Fruit fly (Drosophila melanogaster): ENCODE results near the gene RpL27.

RpL27 gene

DNA sequence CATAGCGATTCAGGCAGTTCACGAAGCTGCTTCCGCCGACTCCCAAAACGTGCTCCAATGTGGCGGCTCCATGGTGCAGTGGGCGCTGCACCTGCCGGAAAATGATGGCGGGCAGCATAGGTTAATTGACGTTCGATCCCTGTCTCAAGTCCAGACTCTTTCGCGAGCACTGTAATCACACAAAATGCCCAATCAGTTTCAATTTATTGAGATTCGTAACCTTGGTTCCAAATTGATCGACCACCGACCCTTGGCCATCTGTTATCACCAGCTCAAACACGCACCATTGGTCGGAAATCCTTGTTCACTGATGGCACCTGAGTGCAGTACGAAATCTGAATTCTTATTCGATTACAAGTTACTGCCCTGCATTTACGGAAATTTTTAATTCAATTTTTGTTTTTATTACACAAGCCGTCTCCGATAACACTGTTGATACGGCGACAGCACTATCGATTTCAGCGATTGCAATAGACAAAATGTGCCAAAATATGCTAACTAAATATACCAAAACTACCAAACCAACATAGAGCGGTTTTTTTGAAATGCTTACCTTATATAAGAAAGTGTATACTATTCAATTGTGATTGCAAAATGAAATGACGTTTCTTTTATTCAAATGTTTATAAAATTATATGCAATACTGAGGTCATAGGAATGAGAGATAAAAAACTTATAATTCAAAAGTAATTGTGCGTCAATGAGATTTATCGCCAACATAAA lies 2.0 kb upstream of the RpL27 start, which contains the start of gene CLS (continued):
- TF ChIP-seq CG3838 (GFP tag; optimal IDR thresholded peaks at IDR 0.05) (no peak), hbn (GFP tag; IDR thresholded peaks at IDR 0.05; ENCODE audit: partially characterized antibody) (peak; percentile 47), h (optimal IDR thresholded peaks at IDR 0.05) (no peak), CG17328 (GFP tag; IDR thresholded peaks at IDR 0.05) (no peak), CG15073 (GFP tag; optimal IDR thresholded peaks at IDR 0.05) (no peak), H15 (GFP tag; IDR thresholded peaks at IDR 0.05) (no peak), CG11560 (tag; IDR thresholded peaks at IDR 0.05) (no peak), chinmo (GFP tag; IDR thresholded peaks at IDR 0.05; ENCODE audit: partially characterized antibody) (no peak), al (GFP tag; IDR thresholded peaks at IDR 0.05) (no peak), ash1 (GFP tag; optimal IDR thresholded peaks at IDR 0.05) (no peak), CG4617 (GFP tag; optimal IDR thresholded peaks at IDR 0.05; ENCODE audit: borderline replicate concordance) (peak; percentile 34), Ets97D (GFP tag; optimal IDR thresholded peaks at IDR 0.05) (peak; percentile 64), btn (GFP tag; optimal IDR thresholded peaks at IDR 0.05) (no peak), CG17912 (GFP tag; optimal IDR thresholded peaks at IDR 0.05) (no peak), CG18476 (GFP tag; optimal IDR thresholded peaks at IDR 0.05) (no peak), CG4730 (GFP tag; IDR thresholded peaks at IDR 0.05) (no peak), nerfin-2 (GFP tag; IDR thresholded peaks at IDR 0.05; ENCODE audit: partially characterized antibody) (peak; percentile 29; the same call in 1 of the 2 replicates), jigr1 (GFP tag; IDR thresholded peaks at IDR 0.05) (no peak), CG2712 (tag; optimal IDR thresholded peaks at IDR 0.05) (peak; percentile 14), CG13775 (GFP tag; optimal IDR thresholded peaks at IDR 0.05) (no peak), crc (GFP tag; optimal IDR thresholded peaks at IDR 0.05) (no peak), MBD-R2 (GFP tag; IDR thresholded peaks at IDR 0.05) (peak; percentile 66; the same call in 1 of the 2 replicates), Dref (GFP tag; IDR thresholded peaks at IDR 0.05) (peak; percentile 84), HmgZ (tag; optimal IDR thresholded peaks at IDR 0.05) (peak; percentile 31), Sry-δ (GFP tag; optimal IDR thresholded peaks at IDR 0.05) (peak; percentile 67), CG2116 (GFP tag; optimal IDR thresholded peaks at IDR 0.05) (peak; percentile 59), lilli (GFP tag; optimal IDR thresholded peaks at IDR 0.05) (no peak), her (GFP tag; optimal IDR thresholded peaks at IDR 0.05) (no peak), CG6791 (GFP tag; IDR thresholded peaks at IDR 0.05; ENCODE audit: partially characterized antibody) (0 out of 3 replicates have a peak, but pooled peaks have one; percentile 32), CG9876 (GFP tag; optimal IDR thresholded peaks at IDR 0.05) (no peak), BEAF-32 (GFP tag; optimal IDR thresholded peaks at IDR 0.05) (peak; percentile 62), crp (GFP tag; optimal IDR thresholded peaks at IDR 0.05) (no peak), CG12659 (GFP tag; optimal IDR thresholded peaks at IDR 0.05) (peak; percentile 30), Med (GFP tag) (peak; percentile 48), CG34224 (GFP tag; IDR thresholded peaks at IDR 0.05; ENCODE audit: partially characterized antibody) (peak; percentile 60; the same call in 2 of the 3 replicates), phol (tag; optimal IDR thresholded peaks at IDR 0.05) (peak; percentile 18), CG5953 (GFP tag; IDR thresholded peaks at IDR 0.05) (no peak), CG30403 (GFP tag; optimal IDR thresholded peaks at IDR 0.05) (no peak), hb (GFP tag; IDR thresholded peaks at IDR 0.05; ENCODE audit: partially characterized antibody) (0 out of 3 replicates have a peak, but pooled peaks have one; percentile 14), CG31388 (GFP tag; optimal IDR thresholded peaks at IDR 0.05) (no peak), CG8281 (tag; optimal IDR thresholded peaks at IDR 0.05) (no peak), CG1233 (GFP tag; optimal IDR thresholded peaks at IDR 0.05) (no peak), CG4404 (GFP tag; IDR thresholded peaks at IDR 0.05) (no peak), sc (optimal IDR thresholded peaks at IDR 0.05) (no peak), sc (GFP tag; optimal IDR thresholded peaks at IDR 0.05) (no peak), vvl (GFP tag; IDR thresholded peaks at IDR 0.05) (no peak), salm (tag; optimal IDR thresholded peaks at IDR 0.05) (no peak), CG12942 (GFP tag; optimal IDR thresholded peaks at IDR 0.05) (no peak), p53 (GFP tag; optimal IDR thresholded peaks at IDR 0.05) (no peak), NFAT (GFP tag; IDR thresholded peaks at IDR 0.05) (no peak)

All from whole organism, embryonic.